Worm (Caenorhabditis elegans) whole organism, early embryonic: ENCODE measurements around the gene F32G8.2.

ENCODE experiments used
- B0310.2 ChIP-seq: sonication (generic microtip); optimal IDR thresholded peaks from 2 replicates; lab custom pipeline; 2016; ENCODE audit warnings: mild to moderate bottlenecking, missing genetic modification characterization, missing compliant biosample characterization
- F13C5.2 ChIP-seq: sonication (generic microtip); optimal IDR thresholded peaks from 2 replicates; lab custom pipeline; 2017; ENCODE audit warnings: mild to moderate bottlenecking, missing genetic modification characterization, inconsistent platforms, missing compliant biosample characterization
- aly-1 ChIP-seq: sonication (generic microtip); optimal IDR thresholded peaks from 2 replicates; lab custom pipeline; 2016; ENCODE audit warnings: missing genetic modification characterization, missing compliant biosample characterization
- ama-1 ChIP-seq: fragments of 150-350 bp; optimal IDR thresholded peaks from 2 replicates; lab custom pipeline; 2014
- ceh-13 ChIP-seq: fragments of 200-800 bp; sonication (Bioruptor generic); optimal IDR thresholded peaks from 2 replicates; lab custom pipeline; 2018; ENCODE audit warnings: mild to moderate bottlenecking, missing genetic modification characterization, missing compliant biosample characterization
- ceh-36 ChIP-seq: sonication (generic microtip); optimal IDR thresholded peaks from 2 replicates; lab custom pipeline; 2016; ENCODE audit warnings: missing genetic modification characterization, inconsistent platforms, missing compliant biosample characterization
- ets-7 ChIP-seq: sonication (generic microtip); optimal IDR thresholded peaks from 2 replicates; lab custom pipeline; 2016; ENCODE audit warnings: missing genotype, missing genetic modification characterization, missing compliant biosample characterization
- flt-1 ChIP-seq: fragments of 200-800 bp; sonication (Bioruptor generic); IDR thresholded peaks from 2 replicates; pipeline ENCODE4 v1.3.6; 2022; ENCODE audit warnings: missing genetic modification characterization, missing compliant biosample characterization
- hmbx-1 ChIP-seq: sonication (generic microtip); optimal IDR thresholded peaks from 2 replicates; lab custom pipeline; 2016; ENCODE audit warnings: mild to moderate bottlenecking, missing genetic modification characterization, missing compliant biosample characterization
- hmg-4 ChIP-seq: fragments of 200-800 bp; sonication (Bioruptor generic); optimal IDR thresholded peaks from 2 replicates; lab custom pipeline; 2018; ENCODE audit warnings: mild to moderate bottlenecking, missing genetic modification characterization, missing compliant biosample characterization
- hnd-1 ChIP-seq: sonication (generic microtip); optimal IDR thresholded peaks from 2 replicates; lab custom pipeline; 2016; ENCODE audit warnings: missing genetic modification characterization, missing compliant biosample characterization
- pes-1 ChIP-seq: fragments of 200-800 bp; sonication (Bioruptor generic); IDR thresholded peaks from 2 replicates; pipeline ENCODE4 v1.3.6; 2022; ENCODE audit warnings: missing genetic modification reagents, missing genetic modification characterization, missing compliant biosample characterization
- scrt-1 ChIP-seq: fragments of 200-800 bp; sonication (Bioruptor generic); IDR thresholded peaks from 2 replicates; pipeline ENCODE4 v1.3.6; 2022; ENCODE audit warnings: missing genetic modification characterization, missing compliant biosample characterization
- sea-1 ChIP-seq: fragments of 200-800 bp; sonication (Bioruptor generic); conservative IDR thresholded peaks from 2 replicates; pipeline ENCODE4 v1.3.6; 2022; ENCODE audit warnings: missing genetic modification characterization, missing compliant biosample characterization
- tbx-11 ChIP-seq: fragments of 200-800 bp; sonication (Bioruptor generic); IDR thresholded peaks from 2 replicates; pipeline ENCODE4 v1.3.6; 2022; ENCODE audit warnings: missing genetic modification characterization, missing compliant biosample characterization
- tbx-37 ChIP-seq: fragments of 200-800 bp; sonication (Bioruptor generic); conservative IDR thresholded peaks from 2 replicates; pipeline ENCODE4 v1.3.6; 2022; ENCODE audit warnings: missing genetic modification reagents, missing genetic modification characterization, missing compliant biosample characterization
- tra-4 ChIP-seq: sonication (generic microtip); optimal IDR thresholded peaks from 2 replicates; lab custom pipeline; 2017; ENCODE audit warnings: missing genetic modification characterization, missing compliant biosample characterization

The F32G8.2 gene

ce11 chrV:10557094-10557493, 7.3 kb downstream of the F32G8.2 start:
- TF ChIP-seq B0310.2 (tag; lab: Kevin White, UChicago) (no peak), scrt-1 (GFP tag; lab: Robert Waterston, UW) (no peak), hmbx-1 (tag; lab: Kevin White, UChicago) (no peak), hmg-4 (GFP tag; lab: Kevin White, UChicago) (no peak), flt-1 (GFP tag; lab: Robert Waterston, UW) (no peak), tbx-11 (GFP tag; lab: Robert Waterston, UW) (no peak), ceh-13 (GFP tag; lab: Kevin White, UChicago) (no peak), ama-1 (lab: Kevin White, UChicago) (no peak), F13C5.2 (tag; lab: Kevin White, UChicago) (no peak), pes-1 (GFP tag; lab: Robert Waterston, UW) (no peak), aly-1 (tag; lab: Kevin White, UChicago) (no peak), hnd-1 (tag; lab: Kevin White, UChicago) (no peak), sea-1 (GFP tag; lab: Robert Waterston, UW) (no peak), ceh-36 (tag; lab: Kevin White, UChicago) (no peak), tbx-37 (GFP tag; lab: Robert Waterston, UW) (no peak), tra-4 (tag; lab: Kevin White, UChicago) (no peak), ets-7 (no peak)

ce11 chrV:10557676-10558075, 7.9 kb downstream of the F32G8.2 start, which contains the start of gene best-14:
TSS of gene best-14 (plus strand) at chrV:10557976.
- TF ChIP-seq ama-1 (lab: Kevin White, UChicago) (no peak), scrt-1 (GFP tag; lab: Robert Waterston, UW) (no peak), aly-1 (tag; lab: Kevin White, UChicago) (no peak), hmbx-1 (tag; lab: Kevin White, UChicago) (no peak)

ce11 chrV:10560621-10561020, 10.8 kb downstream of the F32G8.2 start, which contains the start of gene col-152:
TSS of gene col-152 (plus strand) at chrV:10560921.
- TF ChIP-seq hmg-4 (GFP tag; lab: Kevin White, UChicago) (no peak), tbx-37 (GFP tag; lab: Robert Waterston, UW) (no peak), hnd-1 (tag; lab: Kevin White, UChicago) (no peak), ceh-36 (tag; lab: Kevin White, UChicago) (no peak), aly-1 (tag; lab: Kevin White, UChicago) (no peak), tbx-11 (GFP tag; lab: Robert Waterston, UW) (no peak), hmbx-1 (tag; lab: Kevin White, UChicago) (no peak), flt-1 (GFP tag; lab: Robert Waterston, UW) (no peak), pes-1 (GFP tag; lab: Robert Waterston, UW) (no peak), ceh-13 (GFP tag; lab: Kevin White, UChicago) (no peak), scrt-1 (GFP tag; lab: Robert Waterston, UW) (no peak), tra-4 (tag; lab: Kevin White, UChicago) (no peak)

DNA sequence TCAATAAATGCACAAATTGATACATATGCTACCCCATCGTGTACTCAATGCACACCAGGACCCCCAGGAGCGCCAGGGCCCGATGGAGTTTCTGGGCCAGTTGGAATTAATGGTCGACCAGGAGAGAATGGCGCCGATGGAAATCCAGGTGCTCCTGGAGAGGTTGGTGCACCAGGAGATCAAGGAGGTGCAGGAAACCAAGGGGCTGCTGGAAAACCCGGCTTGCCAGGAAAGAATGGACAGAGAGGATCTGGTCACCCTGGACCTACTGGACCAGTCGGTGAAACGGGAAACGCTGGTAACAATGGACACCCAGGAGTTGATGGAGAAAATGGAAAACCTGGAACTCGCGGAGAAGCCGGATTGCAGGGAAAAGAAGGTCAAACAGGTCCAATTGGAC, 11.8 kb downstream of the F32G8.2 start:
- TF ChIP-seq hmg-4 (GFP tag; lab: Kevin White, UChicago) = no peak
- no peak for TF ChIP-seq tbx-11 (GFP tag; lab: Robert Waterston, UW)
- no peak for TF ChIP-seq ets-7
- no peak for TF ChIP-seq scrt-1 (GFP tag; lab: Robert Waterston, UW)
- TF ChIP-seq flt-1 (GFP tag; lab: Robert Waterston, UW) = no peak

- no peak for TF ChIP-seq B0310.2 (tag; lab: Kevin White, UChicago)
- TF ChIP-seq hmbx-1 (tag; lab: Kevin White, UChicago) = no peak
- no peak for TF ChIP-seq hnd-1 (tag; lab: Kevin White, UChicago)
- no peak for TF ChIP-seq flt-1 (GFP tag; lab: Robert Waterston, UW)
- TF ChIP-seq F13C5.2 (tag; lab: Kevin White, UChicago) = no peak
- no peak for TF ChIP-seq ceh-13 (GFP tag; lab: Kevin White, UChicago)
- TF ChIP-seq aly-1 (tag; lab: Kevin White, UChicago) = no peak
- TF ChIP-seq tbx-37 (GFP tag; lab: Robert Waterston, UW) = no peak
- TF ChIP-seq hmg-4 (GFP tag; lab: Kevin White, UChicago) = no peak
- no peak for TF ChIP-seq ceh-36 (tag; lab: Kevin White, UChicago)
- no peak for TF ChIP-seq sea-1 (GFP tag; lab: Robert Waterston, UW)
- TF ChIP-seq tra-4 (tag; lab: Kevin White, UChicago) = no peak
- TF ChIP-seq tbx-11 (GFP tag; lab: Robert Waterston, UW) = no peak
- no peak for TF ChIP-seq scrt-1 (GFP tag; lab: Robert Waterston, UW)
- no peak for TF ChIP-seq ama-1 (lab: Kevin White, UChicago)
- no peak for TF ChIP-seq ets-7
- TF ChIP-seq pes-1 (GFP tag; lab: Robert Waterston, UW) = no peak
Measured at ce11 chrV:10562817-10563216, 13.0 kb downstream of the F32G8.2 start.

DNA sequence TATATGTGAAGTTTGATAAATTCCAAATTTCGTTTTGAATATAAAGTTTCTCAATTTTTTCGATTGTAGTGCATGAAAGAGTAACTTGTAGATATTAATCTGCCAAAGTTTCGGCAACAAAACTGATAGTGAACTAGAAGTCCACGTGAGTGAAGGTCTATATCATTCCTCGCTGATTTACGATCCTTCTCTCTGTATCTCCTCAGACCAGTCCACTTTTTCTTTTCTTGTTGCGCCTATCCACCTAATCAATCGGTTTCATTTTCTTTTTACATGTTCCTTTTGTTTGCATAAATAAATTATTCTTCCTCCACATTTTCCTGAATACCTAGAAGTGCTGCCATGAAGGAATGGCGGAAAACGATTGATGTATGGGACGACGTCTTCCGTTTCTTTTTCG, 14.3 kb downstream of the F32G8.2 start:
- TF ChIP-seq ceh-36 (tag; lab: Kevin White, UChicago) (no peak), ceh-13 (GFP tag; lab: Kevin White, UChicago) (no peak), ets-7 (no peak), hmg-4 (GFP tag; lab: Kevin White, UChicago) (no peak), sea-1 (GFP tag; lab: Robert Waterston, UW) (no peak), ama-1 (lab: Kevin White, UChicago) (no peak), hnd-1 (tag; lab: Kevin White, UChicago) (no peak)

DNA sequence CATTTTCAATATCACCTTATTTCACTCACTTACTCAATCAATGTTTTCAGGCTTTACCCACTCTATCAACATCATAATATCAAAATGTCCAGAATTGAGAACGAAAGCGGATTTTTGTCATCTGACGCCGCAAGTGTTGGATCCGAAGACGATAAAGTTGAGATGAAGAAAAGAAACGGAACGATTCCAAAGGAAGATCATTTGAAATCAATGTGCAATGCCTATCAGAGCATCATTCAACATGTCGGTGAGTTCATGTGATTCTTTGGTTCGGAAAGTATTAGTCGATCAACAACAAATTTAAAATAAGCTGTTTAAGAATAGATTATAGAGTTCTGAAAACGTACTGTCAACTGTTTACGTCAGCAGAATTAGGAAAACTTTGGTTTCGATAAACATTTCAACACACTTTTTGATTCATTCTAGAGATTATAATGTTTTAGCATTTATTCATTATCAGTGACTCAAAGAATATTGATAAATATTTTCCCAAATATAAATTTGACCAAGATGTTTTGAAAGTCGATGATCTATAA, 15.1 kb downstream of the F32G8.2 start, which contains the start of gene cat-4:
TSS of gene cat-4 (plus strand) at position 51 of the 536 bp plus-strand sequence.
- TF ChIP-seq ceh-13 (GFP tag; lab: Kevin White, UChicago) (no peak), hmbx-1 (tag; lab: Kevin White, UChicago) (no peak), tbx-37 (GFP tag; lab: Robert Waterston, UW) (no peak), tra-4 (tag; lab: Kevin White, UChicago) (no peak), hnd-1 (tag; lab: Kevin White, UChicago) (no peak), sea-1 (GFP tag; lab: Robert Waterston, UW) (no peak), ets-7 (no peak), hmg-4 (GFP tag; lab: Kevin White, UChicago) (no peak), aly-1 (tag; lab: Kevin White, UChicago) (no peak), B0310.2 (tag; lab: Kevin White, UChicago) (no peak), tbx-11 (GFP tag; lab: Robert Waterston, UW) (no peak), ama-1 (lab: Kevin White, UChicago) (no peak), ceh-36 (tag; lab: Kevin White, UChicago) (no peak), scrt-1 (GFP tag; lab: Robert Waterston, UW) (no peak), F13C5.2 (tag; lab: Kevin White, UChicago) (no peak), flt-1 (GFP tag; lab: Robert Waterston, UW) (no peak), pes-1 (GFP tag; lab: Robert Waterston, UW) (no peak)
